Worm (Caenorhabditis elegans) whole organism, L4/young adult: ENCODE measurements around the gene nac-3.

Source experiments
- W03F9.2 ChIP-seq: fragments of 150-350 bp; optimal IDR thresholded peaks from 2 replicates; lab custom pipeline; 2014; ENCODE audit warnings: missing biosample characterization, missing genetic modification characterization
- dao-5 ChIP-seq: sonication (generic microtip); optimal IDR thresholded peaks from 2 replicates; lab custom pipeline; 2016; ENCODE audit warnings: missing genotype, missing genetic modification characterization, moderate library complexity, missing compliant biosample characterization
- him-1 ChIP-seq: sonication (generic microtip); optimal IDR thresholded peaks from 2 replicates; lab custom pipeline; 2016; ENCODE audit warnings: missing genotype, missing genetic modification reagents, missing genetic modification characterization, missing compliant biosample characterization

The nac-3 gene

ce11 chrIII:10152495-10152894 lies at the start of gene nac-3:
Gene nac-3 (plus strand): TSS chrIII:10152795.
- TF ChIP-seq dao-5 (tag; lab: Kevin White, UChicago) (no peak), W03F9.2 (no peak), him-1 (tag; lab: Kevin White, UChicago) (no peak)

ce11 chrIII:10106390-10106789 lies 46.2 kb upstream of the nac-3 start, which contains the start of gene srt-55:
Gene srt-55 (minus strand): TSS chrIII:10106490.
- TF ChIP-seq dao-5 (tag; lab: Kevin White, UChicago) (no peak), W03F9.2 (no peak), him-1 (tag; lab: Kevin White, UChicago) (no peak)

ce11 chrIII:10108995-10109394 lies 43.6 kb upstream of the nac-3 start, which contains the start of gene T16H12.9:
Gene T16H12.9 (plus strand): TSS chrIII:10109295.
- TF ChIP-seq him-1 (tag; lab: Kevin White, UChicago) (no peak), W03F9.2 (no peak), dao-5 (tag; lab: Kevin White, UChicago) (no peak)

ce11 chrIII:10112958-10113357 lies 39.6 kb upstream of the nac-3 start, which contains the start of gene vps-29:
Gene vps-29 (minus strand): TSS chrIII:10113058.
- TF ChIP-seq W03F9.2 (no peak), dao-5 (tag; lab: Kevin White, UChicago) (no peak), him-1 (tag; lab: Kevin White, UChicago) (no peak)

- TF ChIP-seq W03F9.2 (no peak), dao-5 (tag; lab: Kevin White, UChicago) (no peak), him-1 (tag; lab: Kevin White, UChicago) (no peak)
Measured at ce11 chrIII:10114662-10115061, 37.9 kb upstream of the nac-3 start, which contains the start of the genes ZK1128.1 and mett-10. Gene ZK1128.1 (minus strand): TSS chrIII:10114760. Gene mett-10 (plus strand): TSS chrIII:10115036.

- no peak for TF ChIP-seq W03F9.2
- TF ChIP-seq him-1 (tag; lab: Kevin White, UChicago): no peak
- TF ChIP-seq dao-5 (tag; lab: Kevin White, UChicago): no peak
Measured at ce11 chrIII:10118818-10119217, 33.8 kb upstream of the nac-3 start, which contains the start of gene ZK1128.3. Gene ZK1128.3 (minus strand): TSS chrIII:10118918.

- no peak for TF ChIP-seq him-1 (tag; lab: Kevin White, UChicago)
- no peak for TF ChIP-seq dao-5 (tag; lab: Kevin White, UChicago)
- TF ChIP-seq W03F9.2: peak; percentile 24
Measured at ce11 chrIII:10120076-10120831, 32.3 kb upstream of the nac-3 start, which contains the start of the genes gtf-2H3 and ham-3. Gene gtf-2H3 (minus strand): TSS chrIII:10120148. Gene ham-3 (plus strand): TSS chrIII:10120781.

- TF ChIP-seq dao-5 (tag; lab: Kevin White, UChicago) (no peak), him-1 (tag; lab: Kevin White, UChicago) (peak; percentile 38), W03F9.2 (no peak)
Measured at ce11 chrIII:10123586-10124233, 28.9 kb upstream of the nac-3 start, which contains the start of gene ttll-4. Gene ttll-4 (plus strand): TSS chrIII:10124183.

ce11 chrIII:10126375-10126774 lies 26.2 kb upstream of the nac-3 start:
- TF ChIP-seq W03F9.2: no peak
- no peak for TF ChIP-seq him-1 (tag; lab: Kevin White, UChicago)
- no peak for TF ChIP-seq dao-5 (tag; lab: Kevin White, UChicago)

- TF ChIP-seq W03F9.2 (no peak), dao-5 (tag; lab: Kevin White, UChicago) (no peak), him-1 (tag; lab: Kevin White, UChicago) (no peak)
Measured at ce11 chrIII:10132495-10133450, 19.8 kb upstream of the nac-3 start.

ce11 chrIII:10134517-10134916 lies 18.1 kb upstream of the nac-3 start:
- TF ChIP-seq dao-5 (tag; lab: Kevin White, UChicago): no peak
- no peak for TF ChIP-seq W03F9.2
- no peak for TF ChIP-seq him-1 (tag; lab: Kevin White, UChicago)

ce11 chrIII:10136778-10137177 lies 15.8 kb upstream of the nac-3 start, which contains the start of gene ZK1128.7:
Gene ZK1128.7 (plus strand): TSS chrIII:10137006.
- no peak for TF ChIP-seq him-1 (tag; lab: Kevin White, UChicago)
- TF ChIP-seq W03F9.2: no peak
- TF ChIP-seq dao-5 (tag; lab: Kevin White, UChicago): no peak

ce11 chrIII:10140732-10141131 lies 11.9 kb upstream of the nac-3 start, which contains the start of gene K08E5.6:
Gene K08E5.6 (plus strand): TSS chrIII:10141032.
- TF ChIP-seq W03F9.2 (no peak), him-1 (tag; lab: Kevin White, UChicago) (no peak), dao-5 (tag; lab: Kevin White, UChicago) (no peak)
